Worm (Caenorhabditis elegans) whole organism, early embryonic: Measurements from ENCODE around the gene R02D5.6.

ENCODE experiments used
- B0310.2 ChIP-seq: sonication (generic microtip); optimal IDR thresholded peaks from 2 replicates; lab custom pipeline; 2016; ENCODE audit warnings: mild to moderate bottlenecking, missing genetic modification characterization, missing compliant biosample characterization
- F13C5.2 ChIP-seq: sonication (generic microtip); optimal IDR thresholded peaks from 2 replicates; lab custom pipeline; 2017; ENCODE audit warnings: mild to moderate bottlenecking, missing genetic modification characterization, inconsistent platforms, missing compliant biosample characterization
- aly-1 ChIP-seq: sonication (generic microtip); optimal IDR thresholded peaks from 2 replicates; lab custom pipeline; 2016; ENCODE audit warnings: missing genetic modification characterization, missing compliant biosample characterization
- ama-1 ChIP-seq: fragments of 150-350 bp; optimal IDR thresholded peaks from 2 replicates; lab custom pipeline; 2014
- ceh-13 ChIP-seq: fragments of 200-800 bp; sonication (Bioruptor generic); optimal IDR thresholded peaks from 2 replicates; lab custom pipeline; 2018; ENCODE audit warnings: mild to moderate bottlenecking, missing genetic modification characterization, missing compliant biosample characterization
- ceh-36 ChIP-seq: sonication (generic microtip); optimal IDR thresholded peaks from 2 replicates; lab custom pipeline; 2016; ENCODE audit warnings: missing genetic modification characterization, inconsistent platforms, missing compliant biosample characterization
- ets-7 ChIP-seq: sonication (generic microtip); optimal IDR thresholded peaks from 2 replicates; lab custom pipeline; 2016; ENCODE audit warnings: missing genotype, missing genetic modification characterization, missing compliant biosample characterization
- flt-1 ChIP-seq: fragments of 200-800 bp; sonication (Bioruptor generic); IDR thresholded peaks from 2 replicates; pipeline ENCODE4 v1.3.6; 2022; ENCODE audit warnings: missing genetic modification characterization, missing compliant biosample characterization
- hmbx-1 ChIP-seq: sonication (generic microtip); optimal IDR thresholded peaks from 2 replicates; lab custom pipeline; 2016; ENCODE audit warnings: mild to moderate bottlenecking, missing genetic modification characterization, missing compliant biosample characterization
- hmg-4 ChIP-seq: fragments of 200-800 bp; sonication (Bioruptor generic); optimal IDR thresholded peaks from 2 replicates; lab custom pipeline; 2018; ENCODE audit warnings: mild to moderate bottlenecking, missing genetic modification characterization, missing compliant biosample characterization
- hnd-1 ChIP-seq: sonication (generic microtip); optimal IDR thresholded peaks from 2 replicates; lab custom pipeline; 2016; ENCODE audit warnings: missing genetic modification characterization, missing compliant biosample characterization
- pes-1 ChIP-seq: fragments of 200-800 bp; sonication (Bioruptor generic); IDR thresholded peaks from 2 replicates; pipeline ENCODE4 v1.3.6; 2022; ENCODE audit warnings: missing genetic modification reagents, missing genetic modification characterization, missing compliant biosample characterization
- scrt-1 ChIP-seq: fragments of 200-800 bp; sonication (Bioruptor generic); IDR thresholded peaks from 2 replicates; pipeline ENCODE4 v1.3.6; 2022; ENCODE audit warnings: missing genetic modification characterization, missing compliant biosample characterization
- sea-1 ChIP-seq: fragments of 200-800 bp; sonication (Bioruptor generic); conservative IDR thresholded peaks from 2 replicates; pipeline ENCODE4 v1.3.6; 2022; ENCODE audit warnings: missing genetic modification characterization, missing compliant biosample characterization
- tbx-11 ChIP-seq: fragments of 200-800 bp; sonication (Bioruptor generic); IDR thresholded peaks from 2 replicates; pipeline ENCODE4 v1.3.6; 2022; ENCODE audit warnings: missing genetic modification characterization, missing compliant biosample characterization
- tbx-37 ChIP-seq: fragments of 200-800 bp; sonication (Bioruptor generic); conservative IDR thresholded peaks from 2 replicates; pipeline ENCODE4 v1.3.6; 2022; ENCODE audit warnings: missing genetic modification reagents, missing genetic modification characterization, missing compliant biosample characterization
- tra-4 ChIP-seq: sonication (generic microtip); optimal IDR thresholded peaks from 2 replicates; lab custom pipeline; 2017; ENCODE audit warnings: missing genetic modification characterization, missing compliant biosample characterization

R02D5.6 gene

ce11 chrV:14474099-14474498 is 43.8 kb downstream of the R02D5.6 start, which contains the start of gene clec-56:
clec-56 (plus strand) TSS chrV:14474399.
- TF ChIP-seq hmbx-1 (tag; lab: Kevin White, UChicago) (no peak), ceh-13 (GFP tag; lab: Kevin White, UChicago) (no peak), ets-7 (tag; lab: Kevin White, UChicago) (no peak), B0310.2 (tag; lab: Kevin White, UChicago) (no peak), hnd-1 (tag; lab: Kevin White, UChicago) (no peak), pes-1 (no peak), tbx-37 (no peak), tbx-11 (GFP tag; lab: Robert Waterston, UW) (no peak), tra-4 (tag; lab: Kevin White, UChicago) (no peak)

- TF ChIP-seq sea-1 (GFP tag; lab: Robert Waterston, UW) (no peak), ceh-13 (GFP tag; lab: Kevin White, UChicago) (no peak), hmbx-1 (tag; lab: Kevin White, UChicago) (no peak), tbx-11 (GFP tag; lab: Robert Waterston, UW) (no peak), hnd-1 (tag; lab: Kevin White, UChicago) (no peak), ama-1 (lab: Kevin White, UChicago) (no peak), scrt-1 (GFP tag; lab: Robert Waterston, UW) (no peak), tra-4 (tag; lab: Kevin White, UChicago) (no peak), B0310.2 (tag; lab: Kevin White, UChicago) (no peak), ceh-36 (no peak), tbx-37 (no peak), hmg-4 (GFP tag; lab: Kevin White, UChicago) (no peak), F13C5.2 (tag; lab: Kevin White, UChicago) (no peak), ets-7 (tag; lab: Kevin White, UChicago) (no peak), pes-1 (no peak), aly-1 (no peak), flt-1 (GFP tag; lab: Robert Waterston, UW) (no peak)
Measured at ce11 chrV:14472229-14472628, 45.7 kb downstream of the R02D5.6 start, which contains the start of gene clec-227. clec-227 (plus strand) TSS chrV:14472529.

- no peak for TF ChIP-seq ama-1 (lab: Kevin White, UChicago)
- no peak for TF ChIP-seq B0310.2 (tag; lab: Kevin White, UChicago)
- TF ChIP-seq aly-1 = no peak
- no peak for TF ChIP-seq tbx-37
- TF ChIP-seq ceh-13 (GFP tag; lab: Kevin White, UChicago) = no peak
- no peak for TF ChIP-seq tra-4 (tag; lab: Kevin White, UChicago)
- TF ChIP-seq hmg-4 (GFP tag; lab: Kevin White, UChicago) = no peak
- no peak for TF ChIP-seq sea-1 (GFP tag; lab: Robert Waterston, UW)
- no peak for TF ChIP-seq pes-1
- no peak for TF ChIP-seq tbx-11 (GFP tag; lab: Robert Waterston, UW)
Measured at ce11 chrV:14468931-14469330, 49.0 kb downstream of the R02D5.6 start, which contains the start of gene clec-57. clec-57 (plus strand) TSS chrV:14469231.

ce11 chrV:14468196-14468874 is 49.6 kb downstream of the R02D5.6 start, which contains the start of gene srz-97:
srz-97 (minus strand) TSS chrV:14468246.
- TF ChIP-seq B0310.2 (tag; lab: Kevin White, UChicago) = no peak
- no peak for TF ChIP-seq hmg-4 (GFP tag; lab: Kevin White, UChicago)
- TF ChIP-seq flt-1 (GFP tag; lab: Robert Waterston, UW) = no peak
- TF ChIP-seq ets-7 (tag; lab: Kevin White, UChicago) = no peak
- TF ChIP-seq hnd-1 (tag; lab: Kevin White, UChicago) = no peak
- TF ChIP-seq tbx-11 (GFP tag; lab: Robert Waterston, UW) = no peak
- no peak for TF ChIP-seq ceh-13 (GFP tag; lab: Kevin White, UChicago)
- TF ChIP-seq pes-1 = no peak
- TF ChIP-seq tra-4 (tag; lab: Kevin White, UChicago) = no peak

- TF ChIP-seq ets-7 (tag; lab: Kevin White, UChicago) (no peak), flt-1 (GFP tag; lab: Robert Waterston, UW) (no peak), hmg-4 (GFP tag; lab: Kevin White, UChicago) (no peak), ama-1 (lab: Kevin White, UChicago) (no peak), scrt-1 (GFP tag; lab: Robert Waterston, UW) (no peak), tra-4 (tag; lab: Kevin White, UChicago) (no peak), pes-1 (no peak), tbx-11 (GFP tag; lab: Robert Waterston, UW) (no peak), ceh-13 (GFP tag; lab: Kevin White, UChicago) (no peak), B0310.2 (tag; lab: Kevin White, UChicago) (no peak), sea-1 (GFP tag; lab: Robert Waterston, UW) (no peak), hnd-1 (tag; lab: Kevin White, UChicago) (no peak), ceh-36 (no peak), tbx-37 (no peak), hmbx-1 (tag; lab: Kevin White, UChicago) (no peak), F13C5.2 (tag; lab: Kevin White, UChicago) (no peak), aly-1 (no peak)
Measured at ce11 chrV:14464368-14464767, 53.5 kb downstream of the R02D5.6 start, which contains the start of gene F08H9.4. F08H9.4 (minus strand) TSS chrV:14464428.

- peak; percentile 5 for TF ChIP-seq hmg-4 (GFP tag; lab: Kevin White, UChicago)
Measured at ce11 chrV:14463087-14463486, 54.8 kb downstream of the R02D5.6 start, which contains the start of gene F08H9.3. F08H9.3 (minus strand) TSS chrV:14463338.

ce11 chrV:14462653-14463052 is 55.3 kb downstream of the R02D5.6 start:
- TF ChIP-seq ceh-13 (GFP tag; lab: Kevin White, UChicago) = no peak
- TF ChIP-seq hmbx-1 (tag; lab: Kevin White, UChicago) = no peak
- no peak for TF ChIP-seq flt-1 (GFP tag; lab: Robert Waterston, UW)
- no peak for TF ChIP-seq ceh-36
- TF ChIP-seq ets-7 (tag; lab: Kevin White, UChicago) = no peak
